Worm (Caenorhabditis elegans) whole organism, L4/young adult: ENCODE data around the gene T03E6.9.

Experiments
- W03F9.2 ChIP-seq: fragments of 150-350 bp; optimal IDR thresholded peaks from 2 replicates; lab custom pipeline; 2014; ENCODE audit warnings: missing biosample characterization, missing genetic modification characterization
- dao-5 ChIP-seq: sonication (generic microtip); optimal IDR thresholded peaks from 2 replicates; lab custom pipeline; 2016; ENCODE audit warnings: missing genotype, missing genetic modification characterization, moderate library complexity, missing compliant biosample characterization
- him-1 ChIP-seq: sonication (generic microtip); optimal IDR thresholded peaks from 2 replicates; lab custom pipeline; 2016; ENCODE audit warnings: missing genotype, missing genetic modification reagents, missing genetic modification characterization, missing compliant biosample characterization

T03E6.9 gene

DNA sequence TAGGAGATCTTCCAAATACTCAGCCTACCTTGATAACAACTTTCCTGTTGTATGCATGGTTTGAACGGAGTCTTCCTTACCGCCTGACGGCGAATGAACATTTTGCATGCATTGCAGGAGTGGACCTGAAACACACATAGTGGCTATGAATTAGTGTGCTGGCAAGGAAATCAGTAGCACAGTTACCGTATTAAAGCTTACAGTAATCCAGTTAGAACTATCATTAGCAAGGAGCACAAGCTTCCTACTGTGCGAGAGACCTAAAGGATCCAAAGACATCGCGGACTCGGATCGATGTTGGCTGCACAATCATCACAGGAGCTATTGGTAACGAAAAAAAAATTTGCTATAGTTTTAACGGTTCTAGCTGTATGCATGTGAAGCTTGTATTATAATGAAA is 29.8 kb downstream of the T03E6.9 start, which contains the start of gene nhr-233:
Gene nhr-233 (minus strand): TSS at position 101 of the 400 bp plus-strand sequence.
- no peak for TF ChIP-seq him-1 (tag; lab: Kevin White, UChicago)
- TF ChIP-seq W03F9.2 (tag; lab: Kevin White, UChicago), result no peak
- TF ChIP-seq dao-5 (tag; lab: Kevin White, UChicago), result no peak

DNA sequence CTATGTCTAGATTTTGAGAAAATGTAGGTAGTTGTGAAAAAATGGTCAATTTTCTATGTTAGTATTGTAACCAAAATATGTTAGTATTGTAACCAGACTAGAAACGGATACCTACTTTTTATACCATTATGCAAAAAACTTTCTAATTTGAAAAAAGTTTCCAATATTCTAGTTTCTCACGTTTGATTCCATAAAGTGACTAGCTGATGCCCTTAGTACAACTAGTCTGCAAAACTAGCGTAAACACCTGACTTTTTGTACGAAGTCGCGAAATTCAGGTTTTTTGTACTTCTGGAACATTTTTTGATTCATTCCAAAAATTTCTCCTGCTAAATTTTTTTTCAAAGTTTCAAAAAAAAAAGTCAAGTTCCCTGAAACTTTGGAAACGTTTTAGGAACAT is 32.5 kb downstream of the T03E6.9 start:
- TF ChIP-seq him-1 (tag; lab: Kevin White, UChicago) (no peak), W03F9.2 (tag; lab: Kevin White, UChicago) (no peak), dao-5 (tag; lab: Kevin White, UChicago) (no peak)

ce11 chrV:16565639-16566038 is 34.9 kb downstream of the T03E6.9 start, which contains the start of gene sru-45:
TSS of gene sru-45 (plus strand) at chrV:16565939.
- no peak for TF ChIP-seq dao-5 (tag; lab: Kevin White, UChicago)

DNA sequence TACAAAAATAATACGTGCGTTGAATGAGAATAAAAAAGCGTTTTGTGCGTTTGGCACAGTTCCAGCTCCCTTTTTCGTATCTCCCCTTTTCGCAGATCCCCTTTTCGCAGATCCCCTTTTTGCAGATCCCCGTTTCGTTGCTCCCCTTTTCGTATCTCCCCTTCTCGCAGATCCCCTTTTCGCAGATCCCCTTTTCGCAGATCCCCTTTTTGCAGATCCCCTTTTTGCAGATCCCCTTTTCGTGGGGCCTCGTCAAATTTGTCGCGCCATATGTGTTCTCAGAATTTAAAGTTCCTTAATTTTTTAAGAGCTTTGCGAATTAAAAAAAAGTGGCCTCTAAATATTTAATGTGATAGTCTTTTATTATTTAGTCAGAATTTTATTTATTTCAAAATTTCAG is 47.6 kb downstream of the T03E6.9 start, which contains the start of gene Y32B12B.4:
Gene Y32B12B.4 (plus strand): TSS at position 399 of the 400 bp plus-strand sequence.
- TF ChIP-seq dao-5 (tag; lab: Kevin White, UChicago), result no peak
- no peak for TF ChIP-seq W03F9.2 (tag; lab: Kevin White, UChicago)
- no peak for TF ChIP-seq him-1 (tag; lab: Kevin White, UChicago)

- TF ChIP-seq W03F9.2 (tag; lab: Kevin White, UChicago) (no peak), him-1 (tag; lab: Kevin White, UChicago) (no peak), dao-5 (tag; lab: Kevin White, UChicago) (no peak)
Measured at ce11 chrV:16550680-16551079, 49.8 kb downstream of the T03E6.9 start, which contains the start of gene srbc-65. TSS of gene srbc-65 (plus strand) at chrV:16550980.
